Worm (Caenorhabditis elegans): ENCODE measurements around the gene C49G7.12.

The C49G7.12 gene

DNA sequence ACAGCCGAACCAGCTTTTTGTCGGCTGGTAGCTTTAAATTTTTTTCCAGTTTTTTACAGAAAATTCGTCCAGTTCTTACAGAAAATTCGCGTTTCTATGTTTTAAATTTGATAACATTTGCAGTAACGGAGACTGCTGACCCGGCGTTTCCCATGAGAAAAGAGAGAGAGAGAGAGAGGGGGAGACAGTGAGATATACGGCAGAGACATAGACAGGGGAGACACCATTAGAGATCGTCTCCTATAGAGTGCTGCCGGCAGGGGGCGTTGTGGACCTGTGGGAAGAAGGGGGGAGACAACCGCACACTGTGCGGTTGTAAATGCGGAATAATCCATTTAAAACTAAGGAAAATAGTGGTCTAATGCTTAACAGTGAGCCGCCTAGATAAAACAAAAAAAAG lies 8.6 kb upstream of the C49G7.12 start:
- TF ChIP-seq dao-5 (tag; optimal IDR thresholded peaks at IDR 0.05) (no peak), him-1 (tag; optimal IDR thresholded peaks at IDR 0.05) (no peak), W03F9.2 (tag; optimal IDR thresholded peaks at IDR 0.05) (no peak)

DNA sequence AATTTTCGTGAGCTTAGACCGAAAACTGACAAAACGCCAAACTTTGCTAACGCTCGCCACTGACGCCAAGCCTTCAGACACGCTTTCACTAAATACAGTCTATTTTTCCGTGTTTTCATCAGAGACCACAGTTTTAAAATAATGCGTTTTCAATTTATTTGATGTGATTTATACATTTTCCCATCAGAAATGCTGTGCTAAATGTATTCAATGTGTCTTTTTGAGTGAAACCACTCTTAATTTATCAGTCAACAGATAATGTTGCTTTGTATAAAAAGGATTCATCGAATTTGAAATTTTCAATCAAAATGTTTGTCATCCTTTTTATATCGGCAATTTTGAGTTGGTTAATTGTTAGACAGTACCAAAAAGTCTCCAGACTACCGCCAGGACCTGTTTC lies 6.9 kb upstream of the C49G7.12 start, which contains the start of gene cyp-35A4:
Gene cyp-35A4 (plus strand): TSS at position 301 of the 400 bp plus-strand sequence.
- no peak for TF ChIP-seq him-1 (tag; optimal IDR thresholded peaks at IDR 0.05)
- no peak for TF ChIP-seq W03F9.2 (tag; optimal IDR thresholded peaks at IDR 0.05)
- TF ChIP-seq dao-5 (tag; optimal IDR thresholded peaks at IDR 0.05): no peak

DNA sequence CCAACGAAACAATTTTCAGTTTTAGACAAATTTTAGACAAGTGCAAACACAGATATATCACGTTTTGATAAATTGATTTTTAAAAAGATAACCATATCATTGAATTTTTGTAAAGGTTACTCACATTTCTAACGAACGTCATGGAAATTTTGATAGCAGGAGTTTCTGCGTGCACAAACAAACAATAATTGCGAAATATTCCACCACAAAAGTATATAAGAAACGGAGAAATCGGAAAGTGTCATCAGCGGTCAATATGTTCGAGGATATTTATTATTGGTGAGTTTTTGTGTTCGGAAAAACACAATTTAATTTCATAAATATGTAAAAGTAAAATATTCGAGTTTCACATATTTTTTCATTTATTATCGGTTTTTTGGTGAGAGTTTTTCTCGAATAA lies 3.9 kb upstream of the C49G7.12 start, which contains the start of gene C49G7.7:
Gene C49G7.7 (plus strand): TSS at position 174 of the 400 bp plus-strand sequence.
- TF ChIP-seq W03F9.2 (tag; optimal IDR thresholded peaks at IDR 0.05): no peak
- TF ChIP-seq dao-5 (tag; optimal IDR thresholded peaks at IDR 0.05): no peak
- no peak for TF ChIP-seq him-1 (tag; optimal IDR thresholded peaks at IDR 0.05)

DNA sequence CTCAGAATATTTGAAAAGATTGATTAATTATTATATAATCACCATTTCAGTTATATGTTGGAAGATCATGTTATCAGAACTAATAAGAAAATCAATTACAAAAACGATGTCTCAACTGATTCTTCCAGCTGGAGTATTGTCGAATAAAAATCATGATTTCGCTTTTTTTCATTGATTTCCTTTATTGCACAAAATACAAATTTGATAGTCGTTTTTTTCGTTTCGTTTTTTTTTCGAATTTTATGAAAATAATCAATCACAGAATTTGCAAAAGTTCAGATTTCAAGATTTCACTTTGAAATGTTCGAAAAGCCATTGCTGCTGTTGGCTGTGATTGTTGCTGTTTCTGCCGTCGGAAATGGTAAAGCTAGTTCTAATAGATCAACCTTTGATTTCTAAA lies 2.4 kb upstream of the C49G7.12 start, which contains the start of gene C49G7.13:
Gene C49G7.13 (plus strand): TSS at position 301 of the 400 bp plus-strand sequence.
- TF ChIP-seq W03F9.2 (tag; optimal IDR thresholded peaks at IDR 0.05) (no peak), dao-5 (tag; optimal IDR thresholded peaks at IDR 0.05) (no peak), him-1 (tag; optimal IDR thresholded peaks at IDR 0.05) (no peak)

DNA sequence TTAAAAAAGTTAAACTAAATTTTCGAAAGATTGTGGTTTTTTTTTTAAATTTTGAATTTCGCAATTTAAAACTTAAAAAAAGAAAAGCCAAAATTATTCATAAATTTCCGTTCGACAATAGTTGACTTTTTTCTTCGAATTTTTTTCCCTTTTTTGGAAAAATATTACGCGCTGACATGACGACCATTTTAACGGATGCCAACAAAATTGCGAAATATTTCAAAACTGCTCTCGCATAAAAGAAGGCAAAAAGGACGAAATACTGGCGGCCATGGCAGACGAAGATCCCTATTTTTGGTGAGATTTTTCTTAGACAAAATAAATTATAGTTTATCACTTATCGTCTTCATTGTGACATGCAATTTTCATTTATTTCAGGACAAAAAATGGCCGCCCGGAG lies 347 bp downstream of the C49G7.12 start:
- TF ChIP-seq W03F9.2 (tag; optimal IDR thresholded peaks at IDR 0.05): no peak
- no peak for TF ChIP-seq dao-5 (tag; optimal IDR thresholded peaks at IDR 0.05)
- no peak for TF ChIP-seq him-1 (tag; optimal IDR thresholded peaks at IDR 0.05)

DNA sequence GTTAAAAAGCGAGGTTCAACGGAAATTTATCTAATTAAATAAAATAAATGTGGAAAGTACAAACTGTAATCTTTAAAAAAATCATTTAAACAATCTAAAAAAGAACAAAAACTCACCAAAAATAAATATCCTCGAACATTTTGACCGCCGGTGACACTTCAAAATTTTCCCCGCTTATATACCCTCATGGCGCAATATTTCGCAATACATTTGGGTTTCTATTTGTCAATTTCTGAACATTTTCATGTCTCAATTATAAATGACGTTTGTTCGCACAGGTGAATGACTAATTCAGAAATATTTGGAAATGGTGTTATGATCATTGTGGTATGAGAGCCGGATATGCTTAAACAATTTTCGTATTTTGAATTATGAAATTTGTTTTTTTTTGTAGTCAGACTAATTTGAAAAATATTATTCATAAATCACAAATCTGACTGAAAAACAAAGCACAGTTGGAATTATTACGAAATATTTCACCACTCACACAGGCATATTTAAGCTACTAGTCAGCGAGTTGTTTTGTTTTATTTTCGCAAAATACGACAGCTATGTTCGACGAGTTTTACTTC lies 3.7 kb downstream of the C49G7.12 start, which contains the start of the genes C49G7.10 and irg-2:
Gene C49G7.10 (minus strand): TSS at position 169 of the 572 bp plus-strand sequence.
Gene irg-2 (plus strand): TSS at position 329 of the 572 bp plus-strand sequence.
- TF ChIP-seq dao-5 (tag; optimal IDR thresholded peaks at IDR 0.05) (no peak), W03F9.2 (tag; optimal IDR thresholded peaks at IDR 0.05) (peak; percentile 18), him-1 (tag; optimal IDR thresholded peaks at IDR 0.05) (no peak)

DNA sequence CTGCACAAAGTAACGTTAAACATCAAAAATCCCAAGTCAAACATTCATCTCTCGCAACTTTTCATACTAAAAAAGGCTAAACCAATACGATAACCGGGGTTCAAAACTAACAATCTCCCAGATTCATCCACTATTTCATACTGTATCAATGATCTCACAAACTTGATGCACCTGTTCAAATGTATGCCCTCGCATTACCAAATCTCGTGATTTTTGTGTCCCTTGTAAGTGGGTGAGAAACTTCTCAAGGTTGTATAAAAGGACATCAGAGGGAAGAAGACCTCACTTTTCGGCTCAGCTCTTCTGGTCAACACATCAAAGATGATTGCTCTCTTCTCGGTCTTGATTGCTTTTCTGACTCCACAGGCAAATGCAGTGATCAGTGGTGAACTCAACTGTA lies 5.4 kb downstream of the C49G7.12 start, which contains the start of gene phat-3:
Gene phat-3 (plus strand): TSS at position 301 of the 400 bp plus-strand sequence.
- TF ChIP-seq W03F9.2 (tag; optimal IDR thresholded peaks at IDR 0.05): no peak
- no peak for TF ChIP-seq him-1 (tag; optimal IDR thresholded peaks at IDR 0.05)
- no peak for TF ChIP-seq dao-5 (tag; optimal IDR thresholded peaks at IDR 0.05)

DNA sequence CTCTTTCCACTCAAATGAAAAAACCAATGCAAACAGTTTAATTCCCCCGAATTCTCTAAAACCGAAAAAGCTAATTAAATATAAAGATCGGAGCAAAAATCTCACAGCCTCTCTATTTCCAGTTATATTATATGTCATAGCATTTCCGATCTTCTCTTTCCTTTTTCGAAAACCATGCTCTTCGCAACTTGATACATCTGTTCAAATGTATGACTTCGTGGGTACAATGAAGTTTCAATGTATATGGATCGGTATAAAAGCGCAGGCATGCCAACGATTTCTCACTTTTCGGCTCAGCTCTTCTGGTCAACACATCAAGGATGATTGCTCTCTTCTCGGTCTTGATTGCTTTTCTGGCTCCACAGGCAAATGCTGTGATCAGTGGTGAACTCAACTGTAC lies 7.9 kb downstream of the C49G7.12 start, which contains the start of gene phat-7:
Gene phat-7 (plus strand): TSS at position 301 of the 400 bp plus-strand sequence.
- TF ChIP-seq W03F9.2 (tag; optimal IDR thresholded peaks at IDR 0.05): no peak
- TF ChIP-seq him-1 (tag; optimal IDR thresholded peaks at IDR 0.05): no peak
- no peak for TF ChIP-seq dao-5 (tag; optimal IDR thresholded peaks at IDR 0.05)

DNA sequence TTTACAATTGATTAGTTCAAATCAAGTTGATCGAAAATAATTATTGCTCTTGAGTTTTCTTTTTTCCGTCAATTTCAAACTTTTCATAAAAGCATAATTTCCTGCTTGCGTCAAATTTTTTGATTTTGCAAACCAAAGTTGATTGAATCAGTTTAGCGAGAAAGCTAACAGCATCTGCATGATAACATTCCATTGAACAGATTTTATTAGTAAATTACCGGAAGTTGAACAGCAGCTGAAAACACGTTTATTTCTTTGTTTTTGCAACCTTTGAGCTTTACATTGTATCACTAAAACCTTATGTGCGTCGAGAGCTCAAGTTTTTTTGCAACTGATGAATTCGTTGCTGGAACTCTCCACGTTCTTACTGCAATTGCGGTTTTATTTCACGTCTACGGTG lies 9.3 kb downstream of the C49G7.12 start, which contains the start of gene srh-169:
Gene srh-169 (plus strand): TSS at position 301 of the 400 bp plus-strand sequence.
- TF ChIP-seq dao-5 (tag; optimal IDR thresholded peaks at IDR 0.05): no peak
- TF ChIP-seq W03F9.2 (tag; optimal IDR thresholded peaks at IDR 0.05): no peak
- TF ChIP-seq him-1 (tag; optimal IDR thresholded peaks at IDR 0.05): no peak

DNA sequence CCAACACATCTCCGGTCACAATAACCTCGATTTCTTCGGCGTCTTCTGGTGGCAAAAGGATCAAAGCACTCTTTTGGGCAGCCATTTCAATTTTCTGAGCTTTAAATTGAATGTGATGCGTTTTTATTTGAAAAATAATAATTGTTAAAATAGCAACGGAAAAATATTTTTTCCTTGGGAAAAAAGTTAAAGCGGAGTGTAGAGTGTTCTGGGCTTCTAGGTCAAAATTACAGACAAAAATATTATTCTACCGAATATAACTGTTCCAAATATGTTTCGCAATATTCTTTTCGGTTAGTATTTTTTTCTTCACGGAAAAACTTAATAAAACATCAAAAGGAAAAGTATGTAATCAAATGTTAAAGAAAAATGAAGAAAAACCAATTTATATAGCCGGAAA lies 16.8 kb downstream of the C49G7.12 start, which contains the start of gene djr-1.2:
Gene djr-1.2 (minus strand): TSS at position 101 of the 400 bp plus-strand sequence.
- TF ChIP-seq dao-5 (tag; optimal IDR thresholded peaks at IDR 0.05): no peak
- TF ChIP-seq him-1 (tag; optimal IDR thresholded peaks at IDR 0.05): no peak
- no peak for TF ChIP-seq W03F9.2 (tag; optimal IDR thresholded peaks at IDR 0.05)

DNA sequence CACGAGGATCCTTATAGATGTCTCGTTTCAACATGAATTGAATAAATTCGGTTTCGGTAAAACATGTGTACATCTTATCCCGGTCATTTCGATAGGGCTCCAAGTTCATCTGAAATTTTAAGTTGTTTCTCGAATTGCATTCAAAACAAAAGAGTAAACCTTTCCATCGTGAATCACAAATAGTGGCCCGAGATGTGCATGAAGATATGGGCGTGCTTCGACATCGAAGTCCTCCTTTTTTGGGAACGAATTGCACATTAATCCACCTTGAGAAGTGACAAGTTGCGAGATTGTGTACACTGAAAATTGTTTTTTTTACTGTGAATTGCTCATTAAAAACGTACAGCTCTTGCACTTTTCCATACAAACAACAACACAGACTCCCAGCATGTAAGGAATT lies 18.0 kb downstream of the C49G7.12 start:
- TF ChIP-seq him-1 (tag; optimal IDR thresholded peaks at IDR 0.05) (no peak), W03F9.2 (tag; optimal IDR thresholded peaks at IDR 0.05) (no peak), dao-5 (tag; optimal IDR thresholded peaks at IDR 0.05) (no peak)

DNA sequence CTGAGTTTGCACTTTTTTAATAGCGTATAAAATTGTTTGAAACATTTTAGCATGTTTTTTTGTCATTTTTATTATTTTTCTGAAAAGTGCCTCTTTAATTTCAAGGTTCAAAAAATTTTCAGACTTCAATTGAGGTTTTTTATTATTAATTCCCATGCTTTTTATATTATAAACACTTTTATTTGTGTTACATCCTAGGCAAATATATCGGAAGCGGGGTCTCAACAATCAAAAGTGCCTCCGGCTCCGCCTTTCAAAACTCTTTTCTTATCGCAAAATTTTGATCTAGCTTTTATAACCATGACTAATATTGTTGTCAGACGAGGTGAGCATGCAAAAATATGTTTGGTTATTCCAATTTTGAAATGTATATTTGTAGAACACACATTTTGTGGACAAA lies 35.2 kb downstream of the C49G7.12 start, which contains the start of gene otpl-2:
Gene otpl-2 (plus strand): TSS at position 301 of the 400 bp plus-strand sequence.
- TF ChIP-seq W03F9.2 (tag; optimal IDR thresholded peaks at IDR 0.05) (no peak), dao-5 (tag; optimal IDR thresholded peaks at IDR 0.05) (no peak), him-1 (tag; optimal IDR thresholded peaks at IDR 0.05) (no peak)

DNA sequence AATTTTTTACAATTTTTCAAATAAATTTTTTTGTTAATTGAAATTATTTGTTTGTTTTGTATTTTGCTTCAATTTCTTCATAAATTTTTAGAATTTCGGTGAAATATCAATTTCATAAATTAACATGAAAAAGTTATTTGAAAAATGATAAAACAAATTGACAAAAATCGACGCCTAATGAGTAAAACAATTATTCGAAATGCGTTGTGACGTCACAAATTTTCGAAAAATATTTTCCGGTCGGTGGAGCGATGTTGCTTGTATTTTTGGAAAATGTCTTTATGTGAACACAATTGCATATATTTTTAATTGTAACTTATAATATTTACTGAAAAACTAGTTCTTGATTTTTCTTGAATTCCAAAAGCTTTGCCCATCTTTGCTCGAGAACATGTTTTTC lies 42.3 kb downstream of the C49G7.12 start:
- TF ChIP-seq W03F9.2 (tag; optimal IDR thresholded peaks at IDR 0.05) (no peak), him-1 (tag; optimal IDR thresholded peaks at IDR 0.05) (no peak), dao-5 (tag; optimal IDR thresholded peaks at IDR 0.05) (no peak)

DNA sequence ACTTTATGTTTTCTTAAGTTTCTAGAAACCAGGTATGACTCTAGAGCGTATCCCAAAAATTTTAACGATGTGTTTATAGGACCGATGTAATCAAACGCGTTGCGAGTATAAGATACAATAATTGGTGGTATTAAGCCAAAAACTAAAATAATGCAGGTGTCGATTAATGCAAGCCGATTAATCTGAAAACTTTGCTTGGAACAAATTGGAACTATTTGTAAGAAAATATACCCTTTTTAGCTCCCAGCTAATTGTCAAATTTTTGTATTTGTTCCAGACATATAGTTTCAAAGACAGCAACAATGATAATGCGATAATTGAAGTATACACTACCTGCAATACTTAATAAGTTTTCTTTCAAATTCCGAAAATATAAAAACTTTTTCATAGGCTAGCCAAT lies 43.1 kb downstream of the C49G7.12 start, which contains the start of gene srh-211:
Gene srh-211 (minus strand): TSS at position 101 of the 400 bp plus-strand sequence.
- no peak for TF ChIP-seq dao-5 (tag; optimal IDR thresholded peaks at IDR 0.05)

Data from whole organism, L4/young adult.